Worm (Caenorhabditis elegans): ENCODE data around the gene C33G3.5.
A peak's percentile ranks its signal among the peaks of the same experiment; 100 is the strongest.

C33G3.5 gene

DNA sequence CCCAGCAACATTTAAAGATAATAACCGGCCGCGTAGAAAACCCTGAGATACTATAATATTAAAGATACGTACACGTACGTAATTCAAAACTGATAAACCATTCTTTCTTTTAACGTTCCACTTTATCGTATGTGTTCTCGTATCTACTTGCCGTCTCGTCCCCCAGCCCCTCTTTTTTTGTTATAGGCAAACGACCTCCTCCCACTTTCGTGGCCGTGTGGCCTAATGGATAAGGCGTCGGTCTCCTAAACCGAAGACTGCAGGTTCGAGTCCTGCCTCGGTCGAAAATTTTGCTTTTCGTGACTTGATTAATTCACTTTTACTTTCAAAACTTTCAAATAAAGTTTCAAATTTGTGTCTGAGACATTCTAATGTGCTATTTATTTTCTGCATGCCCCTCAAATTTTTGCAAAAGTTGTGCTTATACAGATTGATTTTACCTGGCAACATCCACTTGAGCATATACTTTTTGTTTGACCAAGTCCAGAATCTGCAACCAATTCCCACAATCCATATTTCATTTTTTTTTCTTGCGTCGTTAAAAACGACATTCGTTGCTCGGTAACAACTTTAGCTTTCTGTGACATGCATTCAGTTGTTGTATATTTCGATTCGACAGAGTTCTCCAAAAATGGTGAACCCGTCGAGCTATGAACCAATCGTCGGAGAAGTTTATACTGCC, 37.1 kb upstream of the C33G3.5 start, which contains the start of gene F28H6.7:
Gene F28H6.7, plus strand, starts transcription at position 632 of the 682 bp plus-strand sequence.
- no peak for TF ChIP-seq ama-1 (optimal IDR thresholded peaks at IDR 0.05)
- peak; percentile 36 for TF ChIP-seq elt-2 (tag; optimal IDR thresholded peaks at IDR 0.05)
- no peak for TF ChIP-seq skn-1 (tag; optimal IDR thresholded peaks at IDR 0.05)
- TF ChIP-seq snpc-4 (tag; optimal IDR thresholded peaks at IDR 0.05) = no peak
- TF ChIP-seq ceh-90 (tag; optimal IDR thresholded peaks at IDR 0.05) = no peak
- no peak for TF ChIP-seq fkh-8 (tag; optimal IDR thresholded peaks at IDR 0.05)
- no peak for TF ChIP-seq ceh-8 (GFP tag; optimal IDR thresholded peaks at IDR 0.05)
- peak in 1 of 2 experiments; percentile 16 for TF ChIP-seq mdl-1 (tag; optimal IDR thresholded peaks at IDR 0.05)
- no peak for TF ChIP-seq nhr-11 (tag; optimal IDR thresholded peaks at IDR 0.05)
- peak; percentile 27 for TF ChIP-seq swsn-7 (tag; optimal IDR thresholded peaks at IDR 0.05)
- TF ChIP-seq aha-1 (tag; optimal IDR thresholded peaks at IDR 0.05) = no peak
- TF ChIP-seq lin-15B (tag; optimal IDR thresholded peaks at IDR 0.05) = no peak
- peak; percentile 41 for TF ChIP-seq nhr-20 (tag; optimal IDR thresholded peaks at IDR 0.05)
- TF ChIP-seq isw-1 (GFP tag; IDR thresholded peaks at IDR 0.05) = no peak
- TF ChIP-seq dsc-1 (tag; optimal IDR thresholded peaks at IDR 0.05) = peak; percentile 43
- no peak for TF ChIP-seq alr-1 (tag; optimal IDR thresholded peaks at IDR 0.05; ENCODE audit: borderline replicate concordance)
- no peak for TF ChIP-seq unc-86 (tag; optimal IDR thresholded peaks at IDR 0.05)
- no peak for TF ChIP-seq sup-37 (GFP tag; optimal IDR thresholded peaks at IDR 0.05)
- TF ChIP-seq ztf-4 (tag; optimal IDR thresholded peaks at IDR 0.05) = no peak
- TF ChIP-seq vab-15 (tag; optimal IDR thresholded peaks at IDR 0.05) = no peak
- TF ChIP-seq nhr-77 (tag; optimal IDR thresholded peaks at IDR 0.05) = peak; percentile 28
- TF ChIP-seq ces-1 (GFP tag; optimal IDR thresholded peaks at IDR 0.05) = no peak
- TF ChIP-seq lir-3 (tag; optimal IDR thresholded peaks at IDR 0.05; ENCODE audit: poor library complexity) = no peak
- TF ChIP-seq fos-1 (tag; optimal IDR thresholded peaks at IDR 0.05) = peak; percentile 9
- no peak for TF ChIP-seq hlh-4 (tag; optimal IDR thresholded peaks at IDR 0.05)
- TF ChIP-seq xbp-1 (tag; optimal IDR thresholded peaks at IDR 0.05) = peak; percentile 24
- TF ChIP-seq rnt-1 (tag; optimal IDR thresholded peaks at IDR 0.05) = peak; percentile 39
- no peak for TF ChIP-seq sptf-1 (tag; optimal IDR thresholded peaks at IDR 0.05)
- TF ChIP-seq C34B4.2 (tag; optimal IDR thresholded peaks at IDR 0.05) = no peak
- TF ChIP-seq zip-4 (GFP tag; optimal IDR thresholded peaks at IDR 0.05) = no peak
- TF ChIP-seq Y116A8C.19 (tag; optimal IDR thresholded peaks at IDR 0.05; ENCODE audit: borderline replicate concordance) = no peak
- TF ChIP-seq elt-3 (tag; optimal IDR thresholded peaks at IDR 0.05) = peak in 1 of 6 experiments; percentile 24
- peak; percentile 49 for TF ChIP-seq nhr-71 (tag; optimal IDR thresholded peaks at IDR 0.05)
- no peak for TF ChIP-seq unc-98 (GFP tag; IDR thresholded peaks at IDR 0.05)
- TF ChIP-seq efl-3 (GFP tag; optimal IDR thresholded peaks at IDR 0.05) = no peak
- no peak for TF ChIP-seq C04F5.9 (tag; optimal IDR thresholded peaks at IDR 0.05)
- peak in 1 of 2 experiments; percentile 8 for TF ChIP-seq ztf-11 (tag; optimal IDR thresholded peaks at IDR 0.05)
- peak; percentile 29 for TF ChIP-seq tbx-2 (tag; optimal IDR thresholded peaks at IDR 0.05)
- peak; percentile 44 for TF ChIP-seq blmp-1 (tag; optimal IDR thresholded peaks at IDR 0.05)
- no peak for TF ChIP-seq lin-39 (tag; optimal IDR thresholded peaks at IDR 0.05)
- no peak for TF ChIP-seq unc-62 (GFP tag; optimal IDR thresholded peaks at IDR 0.05)
- TF ChIP-seq jun-1 (tag; optimal IDR thresholded peaks at IDR 0.05) = no peak
- TF ChIP-seq mab-9 (GFP tag; IDR thresholded peaks at IDR 0.05) = no peak
- no peak for TF ChIP-seq lin-13 (GFP tag; optimal IDR thresholded peaks at IDR 0.05)
- peak in 2 of 3 experiments; percentile 4 to 15 for TF ChIP-seq dpl-1 (GFP tag; optimal IDR thresholded peaks at IDR 0.05)
- no peak for TF ChIP-seq pqm-1 (tag; optimal IDR thresholded peaks at IDR 0.05)
- TF ChIP-seq grh-1 (GFP tag; IDR thresholded peaks at IDR 0.05) = peak; percentile 13; the same call in 1 of the 2 replicates
- TF ChIP-seq zag-1 (tag; optimal IDR thresholded peaks at IDR 0.05) = no peak
- TF ChIP-seq tlp-1 (tag; optimal IDR thresholded peaks at IDR 0.05) = no peak
- TF ChIP-seq nhr-19 (GFP tag; conservative IDR thresholded peaks at IDR 0.05) = peak; percentile 34; the same call in 1 of the 2 replicates
- no peak for TF ChIP-seq ets-5 (GFP tag; IDR thresholded peaks at IDR 0.05)
- TF ChIP-seq nhr-12 (tag; optimal IDR thresholded peaks at IDR 0.05) = no peak
- no peak for TF ChIP-seq lsy-2 (tag; optimal IDR thresholded peaks at IDR 0.05)

Data from whole organism, L1 larva.